Worm (Caenorhabditis elegans): ENCODE results near the gene evl-14.

Gene evl-14

ce11 chrIII:4300989-4301498, 11.9 kb downstream of the evl-14 start, which contains the start of gene R10E4.11:
TSS of gene R10E4.11 (minus strand) at chrIII:4301039.
- no peak for TF ChIP-seq C34F6.9 (tag; optimal IDR thresholded peaks at IDR 0.05)
- no peak for TF ChIP-seq snpc-4 (tag; optimal IDR thresholded peaks at IDR 0.05)

DNA sequence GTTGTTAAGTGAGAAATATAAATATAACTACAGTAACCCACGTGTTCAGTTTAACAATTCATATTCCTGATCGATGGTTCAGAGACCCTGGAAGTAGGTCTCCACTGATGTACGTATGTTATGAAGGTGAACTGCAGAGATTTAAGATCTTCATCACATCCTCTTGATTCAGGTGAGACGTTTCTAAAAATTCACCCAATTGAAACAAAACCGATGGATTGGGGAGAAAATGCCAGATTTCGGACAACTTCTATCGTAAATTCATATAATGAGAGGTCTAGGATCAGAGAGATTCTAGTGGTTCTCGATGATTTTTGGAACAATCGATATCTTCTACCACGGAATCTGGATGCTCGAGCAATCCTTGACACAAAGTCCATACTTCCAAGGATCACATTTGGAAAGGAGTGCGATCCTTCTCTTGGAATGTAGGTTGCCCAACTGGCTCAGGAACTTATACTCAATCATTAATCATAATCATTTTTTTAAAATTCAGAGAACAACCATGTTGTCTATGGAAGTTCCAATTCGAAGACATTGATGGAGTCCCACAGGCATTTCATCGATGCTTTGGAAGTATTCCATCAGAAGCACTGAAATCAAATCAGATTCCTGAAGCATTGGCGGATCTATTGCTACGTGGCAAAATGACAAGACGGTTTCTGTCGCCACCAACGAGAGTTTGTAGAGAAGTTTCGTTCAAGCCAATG, 18.6 kb downstream of the evl-14 start, which contains the start of the genes nth-1 and R10E4.7:
TSS of gene nth-1 (minus strand) at position 101 of the 710 bp plus-strand sequence.
TSS of gene R10E4.7 (plus strand) at position 660 of the 710 bp plus-strand sequence.
- TF ChIP-seq nhr-129 (tag; optimal IDR thresholded peaks at IDR 0.05), result no peak
- no peak for TF ChIP-seq unc-39 (tag; optimal IDR thresholded peaks at IDR 0.05)
- no peak for TF ChIP-seq sem-4 (tag; optimal IDR thresholded peaks at IDR 0.05)
- no peak for TF ChIP-seq alr-1 (tag; optimal IDR thresholded peaks at IDR 0.05)
- TF ChIP-seq elt-3 (tag; optimal IDR thresholded peaks at IDR 0.05), result no peak
- no peak for TF ChIP-seq lin-13 (GFP tag; optimal IDR thresholded peaks at IDR 0.05)
- no peak for TF ChIP-seq fos-1 (tag; optimal IDR thresholded peaks at IDR 0.05)
- TF ChIP-seq ceh-16 (tag; optimal IDR thresholded peaks at IDR 0.05), result no peak
- TF ChIP-seq nhr-25 (tag; optimal IDR thresholded peaks at IDR 0.05), result no peak
- no peak for TF ChIP-seq mbf-1 (tag; optimal IDR thresholded peaks at IDR 0.05)
- TF ChIP-seq lsy-2 (tag; optimal IDR thresholded peaks at IDR 0.05), result no peak
- TF ChIP-seq nhr-237 (tag; optimal IDR thresholded peaks at IDR 0.05), result no peak
- no peak for TF ChIP-seq Y55F3AM.14 (GFP tag; optimal IDR thresholded peaks at IDR 0.05)
- TF ChIP-seq nhr-21 (tag; optimal IDR thresholded peaks at IDR 0.05), result no peak
- no peak for TF ChIP-seq ztf-1 (GFP tag; conservative IDR thresholded peaks at IDR 0.05)
- TF ChIP-seq ztf-11 (tag; optimal IDR thresholded peaks at IDR 0.05), result no peak
- TF ChIP-seq unc-55 (GFP tag; optimal IDR thresholded peaks at IDR 0.05), result no peak
- no peak for TF ChIP-seq peb-1 (tag; optimal IDR thresholded peaks at IDR 0.05)
- TF ChIP-seq C34F6.9 (tag; optimal IDR thresholded peaks at IDR 0.05), result no peak

- TF ChIP-seq fos-1 (tag; optimal IDR thresholded peaks at IDR 0.05) (no peak), aly-2 (tag; optimal IDR thresholded peaks at IDR 0.05) (no peak), nhr-12 (tag; optimal IDR thresholded peaks at IDR 0.05) (no peak), snpc-4 (tag; optimal IDR thresholded peaks at IDR 0.05) (no peak), mbf-1 (tag; optimal IDR thresholded peaks at IDR 0.05) (no peak), mdl-1 (tag; optimal IDR thresholded peaks at IDR 0.05) (no peak), ceh-16 (tag; optimal IDR thresholded peaks at IDR 0.05) (no peak), sma-3 (GFP tag; optimal IDR thresholded peaks at IDR 0.05) (no peak), unc-55 (GFP tag; optimal IDR thresholded peaks at IDR 0.05) (no peak), unc-62 (GFP tag; optimal IDR thresholded peaks at IDR 0.05) (no peak), crh-2 (tag; optimal IDR thresholded peaks at IDR 0.05) (no peak), nhr-6 (tag; optimal IDR thresholded peaks at IDR 0.05) (no peak), mab-5 (tag; optimal IDR thresholded peaks at IDR 0.05) (no peak)
Measured at ce11 chrIII:4293108-4293507, 19.8 kb downstream of the evl-14 start, which contains the start of gene R10E4.6. TSS of gene R10E4.6 (plus strand) at chrIII:4293408.

DNA sequence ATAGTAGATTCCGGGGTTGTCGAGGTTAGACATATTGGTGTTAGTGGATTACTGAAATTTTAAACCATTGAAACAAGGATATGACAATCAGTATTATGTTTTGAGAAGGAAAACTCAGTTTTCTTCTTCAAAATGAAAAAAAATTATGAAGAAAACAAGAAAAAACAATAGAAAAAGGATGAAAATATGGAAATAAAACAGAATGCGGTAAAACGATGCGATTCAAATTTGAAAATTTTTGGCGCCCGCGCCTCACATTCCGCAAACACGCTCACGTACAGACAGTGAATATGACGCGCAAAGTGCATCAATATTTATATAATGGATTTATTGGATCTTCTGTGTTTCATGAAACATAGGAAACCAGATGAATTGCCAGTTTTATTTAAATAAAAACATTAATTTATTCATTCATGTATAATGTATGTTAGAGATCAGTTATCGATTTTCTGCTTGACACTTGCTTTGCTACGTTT, 21.7 kb downstream of the evl-14 start, which contains the start of gene mcm-5:
TSS of gene mcm-5 (minus strand) at position 51 of the 476 bp plus-strand sequence.
- TF ChIP-seq gmeb-1 (tag; optimal IDR thresholded peaks at IDR 0.05), result peak; percentile 70
- TF ChIP-seq crh-2 (tag; optimal IDR thresholded peaks at IDR 0.05), result peak; percentile 8
- no peak for TF ChIP-seq egl-27 (tag; optimal IDR thresholded peaks at IDR 0.05)
- TF ChIP-seq unc-55 (GFP tag; optimal IDR thresholded peaks at IDR 0.05), result peak; percentile 70
- peak in 1 of 2 experiments; percentile 48 for TF ChIP-seq lsy-2 (tag; optimal IDR thresholded peaks at IDR 0.05)
- peak; percentile 66 for TF ChIP-seq C34F6.9 (tag; optimal IDR thresholded peaks at IDR 0.05)

DNA sequence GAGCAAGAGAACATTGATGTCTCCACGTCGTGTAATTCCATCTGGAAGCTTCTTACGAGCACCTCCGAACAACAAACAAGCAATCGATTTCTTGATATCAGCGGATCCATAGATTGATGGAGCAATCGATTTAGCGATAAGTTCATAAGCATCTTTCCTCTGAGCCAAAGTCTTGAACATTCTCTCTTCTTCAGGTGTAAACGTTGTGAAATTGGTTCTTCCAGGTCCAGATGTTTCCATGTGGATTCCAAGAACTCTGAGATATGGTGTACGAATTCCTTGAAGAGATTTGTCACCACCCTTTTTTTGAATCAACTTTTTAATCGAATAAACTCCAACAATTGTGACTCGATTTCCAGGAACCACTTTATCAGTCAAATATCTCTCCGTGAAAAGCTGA, 23.0 kb downstream of the evl-14 start:
- TF ChIP-seq R02D3.7 (tag; optimal IDR thresholded peaks at IDR 0.05), result no peak
- no peak for TF ChIP-seq alr-1 (tag; optimal IDR thresholded peaks at IDR 0.05)
- no peak for TF ChIP-seq nhr-12 (tag; optimal IDR thresholded peaks at IDR 0.05)
- no peak for TF ChIP-seq ceh-82 (tag; optimal IDR thresholded peaks at IDR 0.05)
- TF ChIP-seq ama-1 (optimal IDR thresholded peaks at IDR 0.05), result no peak
- TF ChIP-seq egl-27 (tag; optimal IDR thresholded peaks at IDR 0.05), result no peak

All from whole organism, L2 larva.